Worm (Caenorhabditis elegans): ENCODE measurements around the gene hda-2.

- TF ChIP-seq ama-1 (optimal IDR thresholded peaks at IDR 0.05) (no peak), elt-3 (tag; optimal IDR thresholded peaks at IDR 0.05) (no peak), unc-39 (tag; optimal IDR thresholded peaks at IDR 0.05) (no peak), F13H6.1 (tag; optimal IDR thresholded peaks at IDR 0.05) (no peak), egl-27 (tag; optimal IDR thresholded peaks at IDR 0.05) (no peak), alr-1 (tag; optimal IDR thresholded peaks at IDR 0.05) (no peak)
Measured at ce11 chrII:8052850-8053249, 30.5 kb upstream of the hda-2 start, which contains the start of gene T05H10.4.
